Fruit fly (Drosophila melanogaster): ENCODE results near the gene nej.
A peak's percentile ranks its signal among the peaks of the same experiment; 100 is the strongest.

Gene nej

dm6 chrX:9658865-9659339, 28.0 kb downstream of the nej start, which contains the start of gene Ptpmeg2 (continued):
- TF ChIP-seq CG3726 (GFP tag; IDR thresholded peaks at IDR 0.05) (no peak), toy (GFP tag; IDR thresholded peaks at IDR 0.05) (no peak), CG2116 (GFP tag; optimal IDR thresholded peaks at IDR 0.05) (peak; percentile 85), ci (GFP tag; IDR thresholded peaks at IDR 0.05) (peak; percentile 79), az2 (GFP tag; optimal IDR thresholded peaks at IDR 0.05) (peak; percentile 62), tgo (GFP tag; IDR thresholded peaks at IDR 0.05) (peak; percentile 44; the same call in 1 of the 3 replicates), CG17802 (tag; optimal IDR thresholded peaks at IDR 0.05) (no peak), CG9437 (GFP tag; optimal IDR thresholded peaks at IDR 0.05) (peak; percentile 80), NK7.1 (GFP tag; optimal IDR thresholded peaks at IDR 0.05) (peak; percentile 37), jing (GFP tag; optimal IDR thresholded peaks at IDR 0.05) (no peak), Fer2 (tag; optimal IDR thresholded peaks at IDR 0.05) (peak; percentile 21), gt (GFP tag; IDR thresholded peaks at IDR 0.05) (no peak), NC2β (GFP tag; optimal IDR thresholded peaks at IDR 0.05) (peak; percentile 71), chn (GFP tag; optimal IDR thresholded peaks at IDR 0.05) (peak; percentile 40), cg (GFP tag; optimal IDR thresholded peaks at IDR 0.05) (no peak), CG12744 (GFP tag; optimal IDR thresholded peaks at IDR 0.05) (peak; percentile 34), C15 (GFP tag; IDR thresholded peaks at IDR 0.05) (no peak), Deaf1 (tag; optimal IDR thresholded peaks at IDR 0.05) (peak; percentile 41), en (GFP tag; optimal IDR thresholded peaks at IDR 0.05) (no peak), CG7963 (GFP tag; IDR thresholded peaks at IDR 0.05; ENCODE audit: partially characterized antibody) (peak; percentile 89), HmgD (GFP tag; optimal IDR thresholded peaks at IDR 0.05) (peak; percentile 45), lola (GFP tag; optimal IDR thresholded peaks at IDR 0.05) (no peak), crp (GFP tag; optimal IDR thresholded peaks at IDR 0.05) (peak in 1 of 2 experiments; percentile 22), Neu2 (GFP tag; optimal IDR thresholded peaks at IDR 0.05; ENCODE audit: borderline replicate concordance) (no peak), Tbp (GFP tag; optimal IDR thresholded peaks at IDR 0.05) (no peak), Bteb2 (GFP tag; optimal IDR thresholded peaks at IDR 0.05) (peak; percentile 31), Rx (GFP tag; IDR thresholded peaks at IDR 0.05) (peak; percentile 38; the same call in 1 of the 2 replicates), gcm (GFP tag; optimal IDR thresholded peaks at IDR 0.05) (peak; percentile 50), Stat92E (GFP tag; optimal IDR thresholded peaks at IDR 0.05) (peak in 1 of 3 experiments; percentile 81), Myb (GFP tag; optimal IDR thresholded peaks at IDR 0.05) (peak; percentile 73), CG18476 (GFP tag; optimal IDR thresholded peaks at IDR 0.05) (no peak), CG2712 (tag; optimal IDR thresholded peaks at IDR 0.05) (peak; percentile 77), fd3F (GFP tag; optimal IDR thresholded peaks at IDR 0.05) (peak; percentile 10), gsb-n (tag; optimal IDR thresholded peaks at IDR 0.05) (peak; percentile 38), ken (GFP tag; IDR thresholded peaks at IDR 0.05) (peak; percentile 52; the same call in 1 of the 3 replicates), lov (optimal IDR thresholded peaks at IDR 0.05) (no peak), lov (GFP tag; IDR thresholded peaks at IDR 0.05) (no peak), CG4854 (GFP tag; optimal IDR thresholded peaks at IDR 0.05) (peak; percentile 23), trh (GFP tag; optimal IDR thresholded peaks at IDR 0.05) (no peak), Hmr (GFP tag; optimal IDR thresholded peaks at IDR 0.05) (peak; percentile 85), CG4707 (GFP tag; optimal IDR thresholded peaks at IDR 0.05) (peak; percentile 50), luna (GFP tag; optimal IDR thresholded peaks at IDR 0.05) (no peak), vnd (GFP tag; IDR thresholded peaks at IDR 0.05; ENCODE audit: partially characterized antibody) (peak; percentile 81; the same call in 2 of the 3 replicates), CG7357 (GFP tag; IDR thresholded peaks at IDR 0.05) (no peak), CG10543 (GFP tag; optimal IDR thresholded peaks at IDR 0.05) (peak; percentile 38), CG9797 (GFP tag; optimal IDR thresholded peaks at IDR 0.05) (peak; percentile 45), CG11504 (tag; optimal IDR thresholded peaks at IDR 0.05) (peak; percentile 68), jigr1 (GFP tag; IDR thresholded peaks at IDR 0.05) (no peak), CG4282 (GFP tag; optimal IDR thresholded peaks at IDR 0.05) (no peak), ham (GFP tag; IDR thresholded peaks at IDR 0.05) (no peak)

All from whole organism, embryonic.